Worm (Caenorhabditis elegans) whole organism, L1 larva: ENCODE results near the gene C43G2.3.

Experiments
- F16B12.6 ChIP-seq: fragments of 150-350 bp; optimal IDR thresholded peaks from 2 replicates; lab custom pipeline; 2014; ENCODE audit warnings: missing biosample characterization, missing genetic modification characterization
- efl-3 ChIP-seq: fragments of 200-800 bp; sonication (Bioruptor generic); optimal IDR thresholded peaks from 2 replicates; lab custom pipeline; 2018; ENCODE audit warnings: mild to moderate bottlenecking, missing genetic modification characterization, missing compliant biosample characterization
- elt-2 ChIP-seq: sonication (generic microtip); optimal IDR thresholded peaks from 2 replicates; lab custom pipeline; 2016; ENCODE audit warnings: missing genetic modification characterization, mild to moderate bottlenecking, inconsistent platforms, missing compliant biosample characterization, missing genetic modification reagents
- lin-35 ChIP-seq, 2 experiments: fragments of 150-350 bp; optimal IDR thresholded peaks; 2 replicates each; lab custom pipeline; 2014; ENCODE audit warnings: missing biosample characterization in 2 of 2, missing genetic modification characterization in 2 of 2, missing genetic modification reagents in 2 of 2
- lin-39 ChIP-seq: fragments of 150-350 bp; optimal IDR thresholded peaks from 2 replicates; lab custom pipeline; 2014; ENCODE audit warnings: missing biosample characterization, missing genetic modification reagents, missing genetic modification characterization
- mdl-1 ChIP-seq, 2 experiments: fragments of 150-350 bp; optimal IDR thresholded peaks; 2 replicates each; lab custom pipeline; 2014 to 2017; ENCODE audit warnings: missing biosample characterization in 2 of 2, missing genetic modification characterization in 2 of 2, inconsistent platforms in 1 of 2
- nhr-12 ChIP-seq: sonication (generic microtip); optimal IDR thresholded peaks from 2 replicates; lab custom pipeline; 2017; ENCODE audit warnings: missing biosample characterization, missing genetic modification characterization
- xbp-1 ChIP-seq: sonication (generic microtip); optimal IDR thresholded peaks from 2 replicates; lab custom pipeline; 2016; ENCODE audit warnings: missing genetic modification characterization, missing compliant biosample characterization

DNA sequence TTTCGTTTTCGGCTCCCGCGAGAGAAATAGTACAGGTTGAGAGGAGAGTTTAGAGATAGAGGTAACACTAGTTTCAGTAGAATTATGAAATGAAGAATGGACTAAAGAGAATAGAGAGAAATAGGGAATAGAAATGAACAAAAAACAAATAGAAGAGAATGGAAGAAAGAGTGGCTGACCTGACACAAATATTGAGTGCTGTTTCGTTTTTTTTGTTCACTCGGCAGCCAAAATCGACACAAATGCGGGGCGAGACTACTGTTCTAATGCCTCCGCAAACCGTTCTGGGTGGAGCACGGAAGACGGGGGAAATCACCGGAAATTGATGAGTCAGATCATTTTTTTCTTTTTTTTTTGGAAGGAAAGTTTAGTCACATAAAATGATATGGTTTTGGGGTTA, 5.4 kb upstream of the C43G2.3 start:
- TF ChIP-seq xbp-1 (tag; lab: Kevin White, UChicago), result no peak
- no peak for TF ChIP-seq elt-2 (tag; lab: Kevin White, UChicago)
- TF ChIP-seq F16B12.6 (tag; lab: Kevin White, UChicago), result no peak
- no peak for TF ChIP-seq efl-3 (GFP tag; lab: Kevin White, UChicago)
- TF ChIP-seq lin-35 (GFP tag; optimal IDR thresholded peaks at IDR 0.05; lab: Kevin White, UChicago), result no peak
- no peak for TF ChIP-seq lin-39 (tag; lab: Kevin White, UChicago)
- no peak for TF ChIP-seq nhr-12 (tag; lab: Kevin White, UChicago)
- TF ChIP-seq mdl-1 (tag; optimal IDR thresholded peaks at IDR 0.05; lab: Kevin White, UChicago), result no peak
